Worm (Caenorhabditis elegans) whole organism, young adult: ENCODE data around the gene ZK930.4.

Experiments
- F10E7.11 ChIP-seq: sonication (generic microtip); optimal IDR thresholded peaks from 2 replicates; lab custom pipeline; 2017; ENCODE audit warnings: mild to moderate bottlenecking, missing genetic modification characterization, moderate library complexity, missing compliant biosample characterization
- F22D6.2 ChIP-seq: sonication (generic microtip); optimal IDR thresholded peaks from 2 replicates; lab custom pipeline; 2016; ENCODE audit warnings: mild to moderate bottlenecking, missing genetic modification characterization, missing compliant biosample characterization
- F57C9.4 ChIP-seq: sonication (generic microtip); optimal IDR thresholded peaks from 2 replicates; lab custom pipeline; 2017; ENCODE audit warnings: mild to moderate bottlenecking, missing genetic modification characterization, missing compliant biosample characterization
- K11D2.4 ChIP-seq: fragments of 200-800 bp; sonication (Bioruptor generic); IDR thresholded peaks from 2 replicates; pipeline ENCODE4 v1.3.6; 2022; ENCODE audit warnings: missing genetic modification reagents, missing genetic modification characterization, missing compliant biosample characterization
- K12H6.12 ChIP-seq: fragments of 200-800 bp; sonication (Bioruptor generic); optimal IDR thresholded peaks from 2 replicates; lab custom pipeline; 2018; ENCODE audit warnings: mild to moderate bottlenecking, missing genetic modification characterization, missing compliant biosample characterization
- Y53G8AR.9 ChIP-seq: fragments of 200-800 bp; sonication (Bioruptor generic); conservative IDR thresholded peaks from 2 replicates; pipeline ENCODE4 v1.3.6; 2022; ENCODE audit warnings: missing genetic modification reagents, missing genetic modification characterization, missing compliant biosample characterization
- Y56A3A.18 ChIP-seq: fragments of 200-800 bp; sonication (Bioruptor generic); IDR thresholded peaks from 2 replicates; pipeline ENCODE4 v1.3.6; 2022; ENCODE audit warnings: missing genetic modification reagents, missing genetic modification characterization, missing compliant biosample characterization
- Y67H2A.10 ChIP-seq: fragments of 200-800 bp; sonication (Bioruptor generic); conservative IDR thresholded peaks from 2 replicates; pipeline ENCODE4 v1.3.6; 2022; ENCODE audit warnings: missing genetic modification reagents, missing genetic modification characterization, missing compliant biosample characterization
- Y79H2A.3 ChIP-seq: fragments of 200-800 bp; sonication (Bioruptor generic); conservative IDR thresholded peaks from 2 replicates; pipeline ENCODE4 v1.3.6; 2022; ENCODE audit warnings: missing genetic modification reagents, missing genetic modification characterization, missing compliant biosample characterization
- ZK185.1 ChIP-seq: sonication (generic microtip); optimal IDR thresholded peaks from 2 replicates; lab custom pipeline; 2016; ENCODE audit warnings: mild to moderate bottlenecking, missing genetic modification characterization, missing compliant biosample characterization; ENCODE audit not compliant: poor library complexity, severe bottlenecking
- akir-1 ChIP-seq: fragments of 200-800 bp; sonication (Bioruptor generic); optimal IDR thresholded peaks from 2 replicates; lab custom pipeline; 2018; ENCODE audit warnings: mild to moderate bottlenecking, missing genetic modification characterization, moderate library complexity, missing compliant biosample characterization
- aptf-3 ChIP-seq: fragments of 200-800 bp; sonication (Bioruptor generic); IDR thresholded peaks from 2 replicates; pipeline ENCODE4 v1.3.6; 2022; ENCODE audit warnings: missing genetic modification characterization, missing compliant biosample characterization
- atf-7 ChIP-seq: sonication (generic microtip); optimal IDR thresholded peaks from 2 replicates; lab custom pipeline; 2017; ENCODE audit warnings: mild to moderate bottlenecking, missing genetic modification characterization, missing compliant biosample characterization
- attf-5 ChIP-seq: fragments of 200-800 bp; sonication (Bioruptor generic); optimal IDR thresholded peaks from 2 replicates; lab custom pipeline; 2018; ENCODE audit warnings: mild to moderate bottlenecking, missing genetic modification characterization, missing compliant biosample characterization
- attf-6 ChIP-seq: fragments of 200-800 bp; sonication (Bioruptor generic); IDR thresholded peaks from 2 replicates; pipeline ENCODE4 v1.3.6; 2022; ENCODE audit warnings: missing genetic modification reagents, missing genetic modification characterization, missing compliant biosample characterization
- bed-2 ChIP-seq: fragments of 200-800 bp; sonication (Bioruptor generic); IDR thresholded peaks from 2 replicates; pipeline ENCODE4 v1.3.6; 2022; ENCODE audit warnings: missing genetic modification reagents, missing genetic modification characterization, missing compliant biosample characterization
- ccch-3 ChIP-seq: fragments of 200-800 bp; sonication (Bioruptor generic); optimal IDR thresholded peaks from 2 replicates; lab custom pipeline; 2018; ENCODE audit warnings: mild to moderate bottlenecking, missing genetic modification characterization, missing compliant biosample characterization
- ceh-40 ChIP-seq: fragments of 200-800 bp; sonication (Bioruptor generic); IDR thresholded peaks from 2 replicates; pipeline ENCODE4 v1.3.6; 2022; ENCODE audit warnings: missing genetic modification characterization, missing compliant biosample characterization
- ceh-91 ChIP-seq: fragments of 200-800 bp; sonication (Bioruptor generic); IDR thresholded peaks from 2 replicates; pipeline ENCODE4 v1.3.6; 2022; ENCODE audit warnings: missing genetic modification reagents, missing genetic modification characterization, missing compliant biosample characterization
- dpff-1 ChIP-seq: sonication (generic microtip); optimal IDR thresholded peaks from 2 replicates; lab custom pipeline; 2017; ENCODE audit warnings: mild to moderate bottlenecking, missing genetic modification characterization, missing compliant biosample characterization
- efl-1 ChIP-seq: fragments of 150-350 bp; optimal IDR thresholded peaks from 2 replicates; lab custom pipeline; 2014; ENCODE audit warnings: missing biosample characterization, missing genetic modification reagents, missing genetic modification characterization
- egl-18 ChIP-seq: fragments of 200-800 bp; sonication (Bioruptor generic); IDR thresholded peaks from 2 replicates; pipeline ENCODE4 v1.3.6; 2022; ENCODE audit warnings: missing genetic modification reagents, missing genetic modification characterization, missing compliant biosample characterization
- ets-4 ChIP-seq: fragments of 200-800 bp; sonication (Bioruptor generic); optimal IDR thresholded peaks from 2 replicates; lab custom pipeline; 2018; ENCODE audit warnings: mild to moderate bottlenecking, missing genetic modification characterization, missing compliant biosample characterization
- hlh-26 ChIP-seq: fragments of 200-800 bp; sonication (Bioruptor generic); conservative IDR thresholded peaks from 2 replicates; pipeline ENCODE4 v1.3.6; 2022; ENCODE audit warnings: missing genetic modification reagents, missing genetic modification characterization, missing compliant biosample characterization
- hmg-1.2 ChIP-seq: fragments of 200-800 bp; sonication (Bioruptor generic); IDR thresholded peaks from 2 replicates; pipeline ENCODE4 v1.3.6; 2022; ENCODE audit warnings: missing genetic modification reagents, missing genetic modification characterization, missing compliant biosample characterization
- lin-26 ChIP-seq: fragments of 200-800 bp; sonication (Bioruptor generic); IDR thresholded peaks from 2 replicates; pipeline ENCODE4 v1.3.6; 2022; ENCODE audit warnings: missing genetic modification reagents, missing genetic modification characterization, missing compliant biosample characterization
- lin-35 ChIP-seq, 3 experiments: fragments of 150-350 bp in 2 of 3; sonication (generic microtip) in 1 of 3; optimal IDR thresholded peaks; 2 replicates each; lab custom pipeline; 2014 to 2018; ENCODE audit warnings: missing biosample characterization in 3 of 3, missing genetic modification characterization in 3 of 3, missing genetic modification reagents in 3 of 3
- lir-1 ChIP-seq: fragments of 200-800 bp; sonication (Bioruptor generic); conservative IDR thresholded peaks from 2 replicates; pipeline ENCODE4 v1.3.6; 2022; ENCODE audit warnings: missing genetic modification reagents, missing genetic modification characterization, missing compliant biosample characterization
- madf-3 ChIP-seq: fragments of 200-800 bp; sonication (Bioruptor generic); IDR thresholded peaks from 2 replicates; pipeline ENCODE4 v1.3.6; 2022; ENCODE audit warnings: missing genetic modification reagents, missing genetic modification characterization, missing compliant biosample characterization
- madf-6 ChIP-seq: fragments of 200-800 bp; sonication (Bioruptor generic); IDR thresholded peaks from 2 replicates; pipeline ENCODE4 v1.3.6; 2022; ENCODE audit warnings: missing genetic modification reagents, missing genetic modification characterization, missing compliant biosample characterization
- madf-8 ChIP-seq: fragments of 200-800 bp; sonication (Bioruptor generic); conservative IDR thresholded peaks from 2 replicates; pipeline ENCODE4 v1.3.6; 2022; ENCODE audit warnings: missing genetic modification reagents, missing genetic modification characterization, missing compliant biosample characterization
- mxl-1 ChIP-seq: sonication (generic microtip); optimal IDR thresholded peaks from 2 replicates; lab custom pipeline; 2016; ENCODE audit warnings: missing genetic modification characterization, missing compliant biosample characterization
- nfya-1 ChIP-seq: sonication (generic microtip); optimal IDR thresholded peaks from 2 replicates; lab custom pipeline; 2017; ENCODE audit warnings: antibody characterized with exemption, missing compliant biosample characterization, missing genetic modification characterization, borderline replicate concordance; ENCODE audit not compliant: insufficient read depth
- nfyb-1 ChIP-seq: fragments of 200-800 bp; sonication (Bioruptor generic); IDR thresholded peaks from 2 replicates; pipeline ENCODE4 v1.3.6; 2022; ENCODE audit warnings: missing genetic modification reagents, missing genetic modification characterization, missing compliant biosample characterization
- nhr-179 ChIP-seq: sonication (generic microtip); optimal IDR thresholded peaks from 2 replicates; lab custom pipeline; 2016; ENCODE audit warnings: mild to moderate bottlenecking, missing genetic modification characterization, missing compliant biosample characterization
- nhr-27 ChIP-seq: fragments of 200-800 bp; sonication (Bioruptor generic); optimal IDR thresholded peaks from 2 replicates; lab custom pipeline; 2018; ENCODE audit warnings: mild to moderate bottlenecking, missing genetic modification characterization, moderate library complexity, missing compliant biosample characterization
- nhr-90 ChIP-seq: sonication (generic microtip); optimal IDR thresholded peaks from 2 replicates; lab custom pipeline; 2016; ENCODE audit warnings: missing genotype, mild to moderate bottlenecking, missing genetic modification characterization, missing compliant biosample characterization
- repo-1 ChIP-seq: sonication (generic microtip); optimal IDR thresholded peaks from 2 replicates; lab custom pipeline; 2017; ENCODE audit warnings: mild to moderate bottlenecking, missing genetic modification characterization, missing compliant biosample characterization
- sea-2 ChIP-seq: fragments of 200-800 bp; sonication (Bioruptor generic); IDR thresholded peaks from 2 replicates; pipeline ENCODE4 v1.3.6; 2022; ENCODE audit warnings: missing genetic modification characterization, missing compliant biosample characterization
- snpc-1.3 ChIP-seq: sonication (generic microtip); optimal IDR thresholded peaks from 2 replicates; lab custom pipeline; 2017; ENCODE audit warnings: missing genetic modification characterization, mild to moderate bottlenecking, missing compliant biosample characterization, antibody characterized with exemption, moderate library complexity, missing genotype, missing genetic modification reagents; ENCODE audit not compliant: insufficient read depth
- snpc-3.4 ChIP-seq: sonication (generic microtip); optimal IDR thresholded peaks from 2 replicates; lab custom pipeline; 2017; ENCODE audit warnings: missing genetic modification characterization, mild to moderate bottlenecking, missing compliant biosample characterization, antibody characterized with exemption, moderate library complexity, missing genotype, missing genetic modification reagents
- snpc-4 ChIP-seq, 5 experiments: fragments of 150-350 bp in 1 of 5; sonication (generic microtip) in 4 of 5; optimal IDR thresholded peaks; 2 replicates each; lab custom pipeline; 2014 to 2018; ENCODE audit warnings: missing genetic modification characterization in 5 of 5, missing biosample characterization in 3 of 5, antibody characterized with exemption in 2 of 5, mild to moderate bottlenecking in 2 of 5, missing compliant biosample characterization in 2 of 5, missing genotype in 2 of 5, moderate library complexity in 2 of 5, missing genetic modification reagents in 1 of 5
- sptf-2 ChIP-seq: fragments of 200-800 bp; sonication (Bioruptor generic); optimal IDR thresholded peaks from 2 replicates; lab custom pipeline; 2018; ENCODE audit warnings: mild to moderate bottlenecking, missing genetic modification characterization, missing compliant biosample characterization
- tbp1 ChIP-seq: fragments of 200-800 bp; sonication (Bioruptor generic); optimal IDR thresholded peaks from 2 replicates; lab custom pipeline; 2018; ENCODE audit warnings: mild to moderate bottlenecking, missing genetic modification characterization, missing compliant biosample characterization
- zim-3 ChIP-seq: sonication (generic microtip); optimal IDR thresholded peaks from 2 replicates; lab custom pipeline; 2017; ENCODE audit warnings: mild to moderate bottlenecking, missing genetic modification characterization, moderate library complexity, missing compliant biosample characterization
- ztf-26 ChIP-seq: sonication (generic microtip); optimal IDR thresholded peaks from 2 replicates; lab custom pipeline; 2017; ENCODE audit warnings: missing genetic modification characterization, missing compliant biosample characterization
- ztf-3 ChIP-seq: fragments of 200-800 bp; sonication (Bioruptor generic); optimal IDR thresholded peaks from 2 replicates; lab custom pipeline; 2018; ENCODE audit warnings: mild to moderate bottlenecking, missing genetic modification characterization, missing compliant biosample characterization

Gene ZK930.4

ce11 chrII:11917530-11917952, 11.2 kb downstream of the ZK930.4 start (continued):
- TF ChIP-seq nhr-90 (tag; lab: Kevin White, UChicago) (peak; percentile 11), attf-6 (GFP tag; lab: Robert Waterston, UW) (peak; percentile 84), Y53G8AR.9 (GFP tag; lab: Robert Waterston, UW) (peak; percentile 92), repo-1 (tag; lab: Kevin White, UChicago) (no peak), ets-4 (no peak), F57C9.4 (no peak), efl-1 (GFP tag; lab: Kevin White, UChicago) (peak; percentile 28), ceh-91 (no peak), bed-2 (GFP tag; lab: Robert Waterston, UW) (no peak), atf-7 (tag; lab: Kevin White, UChicago) (peak; percentile 55), sea-2 (GFP tag; lab: Robert Waterston, UW) (no peak), mxl-1 (peak; percentile 31), Y56A3A.18 (GFP tag; lab: Robert Waterston, UW) (peak; percentile 84), sptf-2 (no peak), hmg-1.2 (GFP tag; lab: Robert Waterston, UW) (peak; percentile 51), lin-35 (GFP tag; optimal IDR thresholded peaks at IDR 0.05; lab: Kevin White, UChicago) (peak in 2 of 3 experiments; percentile 22 to 49), snpc-3.4 (tag; lab: Kevin White, UChicago) (peak; percentile 87), ceh-40 (GFP tag; lab: Robert Waterston, UW) (peak; percentile 72; the same call in 1 of the 2 replicates), K12H6.12 (tag; lab: Kevin White, UChicago) (no peak), snpc-1.3 (tag; lab: Kevin White, UChicago) (peak; percentile 90), ztf-3 (GFP tag; lab: Kevin White, UChicago) (no peak), tbp1 (peak; percentile 60), F22D6.2 (tag; lab: Kevin White, UChicago) (no peak), dpff-1 (no peak), Y67H2A.10 (GFP tag; lab: Robert Waterston, UW) (0 out of 2 replicates have a peak, but pooled peaks have one; percentile 41), F10E7.11 (tag; lab: Kevin White, UChicago) (peak; percentile 78), ztf-26 (tag; lab: Kevin White, UChicago) (no peak), akir-1 (GFP tag; lab: Kevin White, UChicago) (no peak), Y79H2A.3 (GFP tag; lab: Robert Waterston, UW) (peak; percentile 91; the same call in 1 of the 2 replicates), zim-3 (tag; lab: Kevin White, UChicago) (peak; percentile 52), nhr-179 (tag; lab: Kevin White, UChicago) (no peak), madf-6 (peak; percentile 90), nfyb-1 (GFP tag; lab: Robert Waterston, UW) (peak; percentile 61; the same call in 1 of the 2 replicates), nfya-1 (tag; lab: Kevin White, UChicago) (no peak), K11D2.4 (GFP tag; lab: Robert Waterston, UW) (no peak), snpc-4 (GFP tag; optimal IDR thresholded peaks at IDR 0.05; lab: Kevin White, UChicago) (peak; percentile 51), snpc-4 (tag; optimal IDR thresholded peaks at IDR 0.05; lab: Kevin White, UChicago) (peak in 2 of 4 experiments; percentile 38 to 42), hlh-26 (GFP tag; lab: Robert Waterston, UW) (no peak), lin-26 (GFP tag; lab: Robert Waterston, UW) (peak; percentile 70), madf-3 (GFP tag; lab: Robert Waterston, UW) (peak; percentile 94), nhr-27 (tag; lab: Kevin White, UChicago) (no peak), attf-5 (GFP tag; lab: Kevin White, UChicago) (no peak), lir-1 (GFP tag; lab: Robert Waterston, UW) (no peak), egl-18 (GFP tag; lab: Robert Waterston, UW) (0 out of 2 replicates have a peak, but pooled peaks have one; percentile 43), aptf-3 (GFP tag; lab: Robert Waterston, UW) (peak; percentile 74; the same call in 1 of the 2 replicates), madf-8 (GFP tag; lab: Robert Waterston, UW) (no peak; the same call in 1 of the 2 replicates), ccch-3 (GFP tag; lab: Kevin White, UChicago) (no peak), ZK185.1 (tag; lab: Kevin White, UChicago) (no peak)
